Worm (Caenorhabditis elegans) whole organism, late embryonic: ENCODE results near the gene ceh-23.
A peak's percentile ranks its signal among the peaks of the same experiment; 100 is the strongest.

Source experiments
- F13H6.1 ChIP-seq: sonication (generic microtip); optimal IDR thresholded peaks from 2 replicates; lab custom pipeline; 2016; ENCODE audit warnings: missing genetic modification characterization, missing compliant biosample characterization
- ama-1 ChIP-seq: fragments of 150-350 bp; optimal IDR thresholded peaks from 2 replicates; lab custom pipeline; 2014
- ceh-19 ChIP-seq: fragments of 200-800 bp; sonication (Bioruptor generic); optimal IDR thresholded peaks from 2 replicates; lab custom pipeline; 2018; ENCODE audit warnings: mild to moderate bottlenecking, missing genetic modification characterization, missing compliant biosample characterization
- ceh-24 ChIP-seq: sonication (generic microtip); optimal IDR thresholded peaks from 2 replicates; lab custom pipeline; 2016; ENCODE audit warnings: mild to moderate bottlenecking, missing genetic modification characterization, missing compliant biosample characterization
- hlh-8 ChIP-seq: sonication (generic microtip); optimal IDR thresholded peaks from 2 replicates; lab custom pipeline; 2016; ENCODE audit warnings: missing genotype, missing genetic modification characterization, missing compliant biosample characterization
- lim-6 ChIP-seq: sonication (generic microtip); optimal IDR thresholded peaks from 2 replicates; lab custom pipeline; 2016; ENCODE audit warnings: missing genetic modification characterization, missing compliant biosample characterization
- nfya-1 ChIP-seq: sonication (generic microtip); optimal IDR thresholded peaks from 2 replicates; lab custom pipeline; 2017; ENCODE audit warnings: missing genetic modification characterization, mild to moderate bottlenecking, missing compliant biosample characterization, antibody characterized with exemption, moderate library complexity
- pag-3 ChIP-seq: sonication (generic microtip); optimal IDR thresholded peaks from 2 replicates; lab custom pipeline; 2016; ENCODE audit warnings: missing compliant biosample characterization, missing genetic modification characterization, borderline replicate concordance
- pha-2 ChIP-seq: sonication (generic microtip); optimal IDR thresholded peaks from 2 replicates; lab custom pipeline; 2017; ENCODE audit warnings: mild to moderate bottlenecking, missing genetic modification characterization, missing compliant biosample characterization
- pha-4 ChIP-seq: fragments of 150-350 bp; optimal IDR thresholded peaks from 2 replicates; lab custom pipeline; 2018; ENCODE audit warnings: missing biosample characterization, missing genetic modification reagents, missing genetic modification characterization
- ztf-16 ChIP-seq: sonication (generic microtip); optimal IDR thresholded peaks from 2 replicates; lab custom pipeline; 2017; ENCODE audit warnings: missing genetic modification characterization, missing compliant biosample characterization

ce11 chrIII:7790522-7790921, 48.9 kb upstream of the ceh-23 start:
- TF ChIP-seq ama-1 (lab: Kevin White, UChicago) = no peak
- no peak for TF ChIP-seq pha-2 (tag; lab: Kevin White, UChicago)
- no peak for TF ChIP-seq pag-3 (tag; lab: Kevin White, UChicago)
- no peak for TF ChIP-seq ceh-24 (tag; lab: Kevin White, UChicago)
- peak; percentile 27 for TF ChIP-seq nfya-1 (tag; lab: Kevin White, UChicago)
- no peak for TF ChIP-seq hlh-8 (tag; lab: Kevin White, UChicago)
- no peak for TF ChIP-seq F13H6.1 (tag; lab: Kevin White, UChicago)
- no peak for TF ChIP-seq pha-4
- no peak for TF ChIP-seq ceh-19
- no peak for TF ChIP-seq lim-6 (tag; lab: Kevin White, UChicago)
- no peak for TF ChIP-seq ztf-16 (tag; lab: Kevin White, UChicago)
